Worm (Caenorhabditis elegans): ENCODE measurements around the gene C03E10.1.

DNA sequence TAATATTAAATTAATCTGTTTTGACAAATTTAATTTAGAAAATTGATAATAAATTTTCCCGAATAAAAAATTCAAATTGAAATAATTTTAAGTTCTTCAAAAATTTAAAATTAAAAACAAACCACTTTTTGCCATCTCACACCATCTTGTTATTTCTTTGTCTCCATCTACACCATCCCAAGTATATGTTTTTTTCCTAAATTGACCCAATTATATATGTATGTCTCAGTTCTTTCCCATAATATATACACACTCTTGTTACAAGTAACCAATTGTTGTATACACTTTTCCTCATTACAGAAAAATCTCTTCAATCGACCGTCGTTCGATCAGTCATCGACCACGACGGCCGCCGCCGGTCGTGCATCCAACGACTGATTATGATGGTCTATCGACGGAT lies 8.7 kb upstream of the C03E10.1 start, which contains the start of gene gly-20:
- TF ChIP-seq dao-5 (tag; optimal IDR thresholded peaks at IDR 0.05) = no peak
- TF ChIP-seq W03F9.2 (tag; optimal IDR thresholded peaks at IDR 0.05) = no peak
